Worm (Caenorhabditis elegans) whole organism, L2 larva: ENCODE results near the gene scl-26.

ENCODE experiments used
- R02D3.7 ChIP-seq: fragments of 150-350 bp; optimal IDR thresholded peaks from 2 replicates; lab custom pipeline; 2014; ENCODE audit warnings: missing biosample characterization, missing genetic modification characterization
- ceh-16 ChIP-seq: fragments of 150-350 bp; optimal IDR thresholded peaks from 2 replicates; lab custom pipeline; 2014; ENCODE audit warnings: missing biosample characterization, missing genetic modification characterization
- elt-3 ChIP-seq: sonication (generic microtip); optimal IDR thresholded peaks from 2 replicates; lab custom pipeline; 2017; ENCODE audit warnings: missing biosample characterization, missing genetic modification characterization
- nhr-237 ChIP-seq: fragments of 150-350 bp; optimal IDR thresholded peaks from 2 replicates; lab custom pipeline; 2014; ENCODE audit warnings: missing biosample characterization, missing genetic modification characterization
- nhr-6 ChIP-seq: fragments of 150-350 bp; optimal IDR thresholded peaks from 2 replicates; lab custom pipeline; 2014; ENCODE audit warnings: missing biosample characterization, missing genetic modification characterization
- snpc-4 ChIP-seq: fragments of 150-350 bp; optimal IDR thresholded peaks from 2 replicates; lab custom pipeline; 2014; ENCODE audit warnings: missing biosample characterization, missing genetic modification characterization

DNA sequence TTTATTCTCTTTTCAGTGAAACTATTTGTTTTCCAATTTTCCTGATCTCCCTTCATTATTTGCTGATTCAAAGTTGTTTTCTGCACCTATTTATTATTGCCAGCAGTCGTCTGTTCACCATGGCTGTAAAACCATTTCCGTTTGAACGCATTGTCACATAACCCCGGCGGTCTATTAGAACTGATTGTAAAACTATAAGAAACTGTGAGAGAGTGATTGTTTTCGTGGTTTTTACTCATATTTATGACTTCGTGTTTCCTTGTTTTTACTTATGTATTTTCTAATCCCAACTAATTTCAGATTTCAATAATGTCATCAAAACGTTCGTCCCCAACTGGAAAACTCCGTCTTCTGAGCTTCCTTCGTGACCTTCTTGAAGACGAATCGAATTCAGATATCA, 38.4 kb downstream of the scl-26 start, which contains the start of gene F19F10.1:
- no peak for TF ChIP-seq nhr-6 (tag; lab: Kevin White, UChicago)
- no peak for TF ChIP-seq nhr-237
- no peak for TF ChIP-seq ceh-16 (tag; lab: Kevin White, UChicago)
- TF ChIP-seq snpc-4 (tag; lab: Kevin White, UChicago): no peak
- TF ChIP-seq elt-3 (tag; lab: Kevin White, UChicago): no peak
- TF ChIP-seq R02D3.7 (tag; lab: Kevin White, UChicago): no peak
